Fruit fly (Drosophila melanogaster): ENCODE measurements around the gene CG43844.

DNA sequence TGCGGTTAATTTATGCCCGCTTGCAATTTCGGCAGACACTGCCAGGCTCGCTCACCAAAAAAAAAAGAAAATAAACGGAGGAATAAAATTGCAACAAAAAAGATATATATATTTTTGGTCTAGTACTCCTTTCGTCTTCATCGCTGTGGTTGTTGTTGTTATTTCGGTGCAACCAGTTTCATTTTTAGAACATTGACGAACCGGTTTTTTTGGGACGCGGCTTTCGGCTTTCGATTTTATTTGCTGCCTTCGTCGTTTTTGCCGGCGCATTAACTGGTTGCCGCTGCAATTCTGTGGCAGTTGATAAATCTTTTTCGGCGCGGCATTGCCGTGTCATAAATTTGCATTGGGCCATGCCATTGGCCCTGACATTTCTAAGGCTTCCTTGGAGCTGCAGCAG, 49.8 kb downstream of the CG43844 start:
- TF ChIP-seq Pif1A (GFP tag; optimal IDR thresholded peaks at IDR 0.05), result no peak
- no peak for TF ChIP-seq CG8301 (tag; optimal IDR thresholded peaks at IDR 0.05)
- TF ChIP-seq D1 (tag; optimal IDR thresholded peaks at IDR 0.05), result no peak
- no peak for TF ChIP-seq CG12605 (GFP tag; IDR thresholded peaks at IDR 0.05)
